Worm (Caenorhabditis elegans) whole organism, L1 larva: ENCODE measurements around the gene F41H10.2.

Experiments
- aha-1 ChIP-seq: fragments of 150-350 bp; optimal IDR thresholded peaks from 2 replicates; lab custom pipeline; 2014; ENCODE audit warnings: missing biosample characterization, missing genetic modification characterization
- ceh-63 ChIP-seq: fragments of 200-800 bp; sonication (Bioruptor generic); optimal IDR thresholded peaks from 2 replicates; lab custom pipeline; 2018; ENCODE audit warnings: mild to moderate bottlenecking, missing genetic modification characterization, missing compliant biosample characterization
- dpl-1 ChIP-seq, 3 experiments: fragments of 150-350 bp in 2 of 3; sonication (generic microtip) in 1 of 3; optimal IDR thresholded peaks; 2 replicates each; lab custom pipeline; 2014 to 2017; ENCODE audit warnings: missing biosample characterization in 3 of 3, missing genetic modification characterization in 3 of 3, missing genetic modification reagents in 3 of 3
- jun-1 ChIP-seq: fragments of 150-350 bp; optimal IDR thresholded peaks from 2 replicates; lab custom pipeline; 2014; ENCODE audit warnings: missing biosample characterization, missing genetic modification reagents, missing genetic modification characterization
- lin-13 ChIP-seq: fragments of 150-350 bp; optimal IDR thresholded peaks from 2 replicates; lab custom pipeline; 2014; ENCODE audit warnings: missing biosample characterization, missing genetic modification reagents, missing genetic modification characterization
- lin-15B ChIP-seq: fragments of 150-350 bp; sonication (generic microtip); optimal IDR thresholded peaks from 3 replicates; lab custom pipeline; 2014; ENCODE audit warnings: missing biosample characterization, missing genetic modification characterization
- lir-3 ChIP-seq: sonication (generic microtip); optimal IDR thresholded peaks from 2 replicates; lab custom pipeline; 2016; ENCODE audit warnings: mild to moderate bottlenecking, missing genetic modification characterization, moderate library complexity, missing compliant biosample characterization; ENCODE audit not compliant: poor library complexity
- nhr-76 ChIP-seq: sonication (generic microtip); optimal IDR thresholded peaks from 2 replicates; lab custom pipeline; 2017; ENCODE audit warnings: missing biosample characterization, missing genetic modification characterization

- no peak for TF ChIP-seq aha-1 (tag; lab: Kevin White, UChicago)
- no peak for TF ChIP-seq lin-13 (GFP tag; lab: Kevin White, UChicago)
- no peak for TF ChIP-seq lir-3 (tag; lab: Kevin White, UChicago)
- no peak for TF ChIP-seq nhr-76 (tag; lab: Kevin White, UChicago)
- TF ChIP-seq jun-1, result no peak
- no peak for TF ChIP-seq lin-15B
- TF ChIP-seq dpl-1 (GFP tag; optimal IDR thresholded peaks at IDR 0.05; lab: Kevin White, UChicago), result no peak
- no peak for TF ChIP-seq ceh-63
Observed at ce11 chrIV:5400609-5401008, 19.2 kb downstream of the F41H10.2 start, which contains the start of gene ZK616.1.
